Fruit fly (Drosophila melanogaster) whole organism, embryonic: ENCODE results near the gene CG12814.

Experiments
- Aef1 ChIP-seq: fragments of 200-800 bp; sonication (Bioruptor generic); IDR thresholded peaks from 3 replicates; pipeline ENCODE4 v1.3.6; 2022; ENCODE audit warnings: missing biosample characterization, missing genetic modification characterization
- Asciz ChIP-seq: fragments of 200-800 bp; sonication (Bioruptor generic); optimal IDR thresholded peaks from 2 replicates; lab custom pipeline; 2017; ENCODE audit warnings: missing biosample characterization, mild to moderate bottlenecking, missing genetic modification characterization, missing genetic modification reagents
- Blimp-1 ChIP-seq: fragments of 200-800 bp; sonication (Bioruptor generic); optimal IDR thresholded peaks from 3 replicates; lab custom pipeline; 2018; ENCODE audit warnings: missing biosample characterization, missing genetic modification characterization, mild to moderate bottlenecking, moderate library complexity, missing genetic modification reagents
- CG10431 ChIP-seq: fragments of 200-800 bp; sonication (Bioruptor generic); optimal IDR thresholded peaks from 3 replicates; lab custom pipeline; 2018; ENCODE audit warnings: missing biosample characterization, mild to moderate bottlenecking, missing genetic modification characterization
- CG11504 ChIP-seq: fragments of 200-800 bp; sonication (Bioruptor generic); optimal IDR thresholded peaks from 3 replicates; lab custom pipeline; 2019; ENCODE audit warnings: missing biosample characterization, mild to moderate bottlenecking, missing genetic modification characterization, moderate library complexity
- CG12104 ChIP-seq: fragments of 200-800 bp; sonication (Bioruptor generic); optimal IDR thresholded peaks from 3 replicates; lab custom pipeline; 2016; ENCODE audit warnings: missing biosample characterization, missing genetic modification characterization
- CG1233 ChIP-seq: fragments of 200-800 bp; sonication (Bioruptor generic); optimal IDR thresholded peaks from 4 replicates; lab custom pipeline; 2018; ENCODE audit warnings: missing biosample characterization, mild to moderate bottlenecking, missing genetic modification characterization
- CG13287 ChIP-seq: fragments of 200-800 bp; sonication (Bioruptor generic); IDR thresholded peaks from 2 replicates; pipeline ENCODE4 v1.3.6; 2022; ENCODE audit warnings: missing biosample characterization, missing genetic modification characterization; ENCODE audit not compliant: partially characterized antibody
- CG13624 ChIP-seq: fragments of 200-800 bp; sonication (Bioruptor generic); optimal IDR thresholded peaks from 2 replicates; lab custom pipeline; 2016; ENCODE audit warnings: missing biosample characterization, missing genetic modification characterization
- CG14860 ChIP-seq: fragments of 200-800 bp; sonication (Bioruptor generic); IDR thresholded peaks from 3 replicates; pipeline ENCODE4 v1.3.6; 2022; ENCODE audit warnings: missing biosample characterization, missing genetic modification characterization; ENCODE audit not compliant: partially characterized antibody
- CG15696 ChIP-seq: fragments of 200-800 bp; sonication (Bioruptor generic); optimal IDR thresholded peaks from 2 replicates; lab custom pipeline; 2019; ENCODE audit warnings: missing biosample characterization, mild to moderate bottlenecking, missing genetic modification characterization, moderate library complexity
- CG16779 ChIP-seq: fragments of 200-800 bp; sonication (Bioruptor generic); IDR thresholded peaks from 2 replicates; pipeline ENCODE4 v1.3.6; 2022; ENCODE audit warnings: missing biosample characterization, missing genetic modification characterization
- CG4424 ChIP-seq: fragments of 200-800 bp; sonication (Bioruptor generic); optimal IDR thresholded peaks from 3 replicates; lab custom pipeline; 2016; ENCODE audit warnings: missing biosample characterization, missing genetic modification characterization
- CG4730 ChIP-seq: fragments of 200-800 bp; sonication (Bioruptor generic); IDR thresholded peaks from 2 replicates; pipeline ENCODE4 v1.3.6; 2022; ENCODE audit warnings: missing biosample characterization, missing genetic modification characterization
- CG6765 ChIP-seq: fragments of 200-800 bp; sonication (Bioruptor generic); optimal IDR thresholded peaks from 3 replicates; lab custom pipeline; 2017; ENCODE audit warnings: missing biosample characterization, mild to moderate bottlenecking, missing genetic modification characterization
- CG7556 ChIP-seq: fragments of 200-800 bp; sonication (Bioruptor generic); optimal IDR thresholded peaks from 2 replicates; lab custom pipeline; 2017; ENCODE audit warnings: missing biosample characterization, mild to moderate bottlenecking, missing genetic modification characterization
- CG7928 ChIP-seq: fragments of 200-800 bp; sonication (Bioruptor generic); optimal IDR thresholded peaks from 2 replicates; lab custom pipeline; 2017; ENCODE audit warnings: missing biosample characterization, mild to moderate bottlenecking, missing genetic modification characterization
- CG8089 ChIP-seq: fragments of 200-800 bp; sonication (Bioruptor generic); optimal IDR thresholded peaks from 3 replicates; lab custom pipeline; 2016; ENCODE audit warnings: missing biosample characterization, missing genetic modification characterization
- CG8478 ChIP-seq: fragments of >200 bp; optimal IDR thresholded peaks from 2 replicates; lab custom pipeline; 2018
- CG8924 ChIP-seq: fragments of 200-800 bp; optimal IDR thresholded peaks from 3 replicates; lab custom pipeline; 2019; ENCODE audit warnings: missing biosample characterization, mild to moderate bottlenecking, missing genetic modification characterization, moderate library complexity
- CTCF ChIP-seq: fragments of 200-800 bp; sonication (Bioruptor generic); optimal IDR thresholded peaks from 2 replicates; lab custom pipeline; 2017; ENCODE audit warnings: missing biosample characterization, mild to moderate bottlenecking, missing genetic modification characterization, moderate library complexity
- Dfd ChIP-seq, 2 experiments: fragments of >200 bp; optimal IDR thresholded peaks; 2 replicates each; lab custom pipeline; 2017; ENCODE audit warnings: missing biosample characterization in 2 of 2, missing genetic modification characterization in 2 of 2
- Dll ChIP-seq: fragments of 200-800 bp; sonication (Bioruptor generic); IDR thresholded peaks from 4 replicates; pipeline ENCODE4 v1.3.6; 2022; ENCODE audit warnings: missing biosample characterization, missing genetic modification characterization; ENCODE audit not compliant: partially characterized antibody
- E2f2 ChIP-seq: fragments of 200-800 bp; sonication (Bioruptor generic); IDR thresholded peaks from 2 replicates; pipeline ENCODE4 v1.3.6; 2022; ENCODE audit warnings: missing biosample characterization, missing genetic modification characterization
- Fer2 ChIP-seq: fragments of 200-800 bp; sonication (Bioruptor generic); optimal IDR thresholded peaks from 2 replicates; lab custom pipeline; 2018; ENCODE audit warnings: missing biosample characterization, mild to moderate bottlenecking, missing genetic modification characterization, moderate library complexity
- Hand ChIP-seq: fragments of 200-800 bp; sonication (Bioruptor generic); optimal IDR thresholded peaks from 2 replicates; lab custom pipeline; 2017; ENCODE audit warnings: mild to moderate bottlenecking, missing biosample characterization, missing genetic modification reagents, missing genetic modification characterization
- MESR4 ChIP-seq: fragments of 200-800 bp; sonication (Bioruptor generic); optimal IDR thresholded peaks from 2 replicates; lab custom pipeline; 2018; ENCODE audit warnings: missing biosample characterization, mild to moderate bottlenecking, missing genetic modification characterization, moderate library complexity
- Myb ChIP-seq: fragments of 200-800 bp; sonication (Bioruptor generic); optimal IDR thresholded peaks from 2 replicates; lab custom pipeline; 2016; ENCODE audit warnings: missing biosample characterization, missing genetic modification characterization
- bbx ChIP-seq: fragments of 200-800 bp; sonication (Bioruptor generic); IDR thresholded peaks from 2 replicates; pipeline ENCODE4 v1.3.6; 2022; ENCODE audit warnings: missing biosample characterization, missing genetic modification characterization; ENCODE audit not compliant: partially characterized antibody
- bsh ChIP-seq, 2 experiments: fragments of 200-800 bp; sonication (Bioruptor generic); optimal IDR thresholded peaks; 2 replicates each; lab custom pipeline; 2017 to 2018; ENCODE audit warnings: mild to moderate bottlenecking in 2 of 2, missing biosample characterization in 2 of 2, missing genetic modification characterization in 2 of 2, moderate library complexity in 1 of 2
- chn ChIP-seq: fragments of 200-800 bp; sonication (Bioruptor generic); optimal IDR thresholded peaks from 2 replicates; lab custom pipeline; 2016; ENCODE audit warnings: missing biosample characterization, missing genetic modification characterization
- disco-r ChIP-seq: fragments of 200-800 bp; sonication (Bioruptor generic); optimal IDR thresholded peaks from 2 replicates; lab custom pipeline; 2016; ENCODE audit warnings: missing biosample characterization, missing genetic modification characterization
- dm ChIP-seq: fragments of 200-800 bp; sonication (Bioruptor generic); optimal IDR thresholded peaks from 3 replicates; lab custom pipeline; 2016; ENCODE audit warnings: missing biosample characterization, missing genetic modification characterization
- dpn ChIP-seq, 2 experiments: fragments of 200-800 bp; sonication (Bioruptor generic); optimal IDR thresholded peaks; 3 replicates each; lab custom pipeline; 2016; ENCODE audit warnings: missing biosample characterization in 2 of 2, missing genetic modification characterization in 2 of 2
- ems ChIP-seq: fragments of 200-800 bp; sonication (Bioruptor generic); optimal IDR thresholded peaks from 3 replicates; lab custom pipeline; 2016; ENCODE audit warnings: missing biosample characterization, missing genetic modification characterization
- fd96Cb ChIP-seq: fragments of 200-800 bp; sonication (Bioruptor generic); optimal IDR thresholded peaks from 2 replicates; lab custom pipeline; 2018; ENCODE audit warnings: missing biosample characterization, mild to moderate bottlenecking, missing genetic modification characterization, moderate library complexity
- fu2 ChIP-seq: fragments of 200-800 bp; sonication (Bioruptor generic); optimal IDR thresholded peaks from 2 replicates; lab custom pipeline; 2016; ENCODE audit warnings: missing biosample characterization, missing genetic modification characterization
- gem ChIP-seq: fragments of 200-800 bp; sonication (Bioruptor generic); optimal IDR thresholded peaks from 2 replicates; lab custom pipeline; 2019; ENCODE audit warnings: missing biosample characterization, mild to moderate bottlenecking, missing genetic modification characterization, moderate library complexity
- hth ChIP-seq: fragments of >200 bp; optimal IDR thresholded peaks from 2 replicates; lab custom pipeline; 2017; ENCODE audit warnings: inconsistent platforms
- kah ChIP-seq: fragments of 200-800 bp; sonication (Bioruptor generic); optimal IDR thresholded peaks from 2 replicates; lab custom pipeline; 2018; ENCODE audit warnings: missing biosample characterization, mild to moderate bottlenecking, missing genetic modification characterization
- lov ChIP-seq, 2 experiments: fragments of 200-800 bp in 1 of 2; fragments of >200 bp in 1 of 2; sonication (Bioruptor generic) in 1 of 2; IDR thresholded peaks in 1 of 2; optimal IDR thresholded peaks in 1 of 2; 2 replicates in 1 of 2; 3 replicates in 1 of 2; pipeline versions ENCODE4 v1.3.6 to Lab custom; 2017 to 2022; ENCODE audit warnings: missing biosample characterization in 1 of 2, missing genetic modification characterization in 1 of 2
- oc ChIP-seq: fragments of 200-800 bp; sonication (Bioruptor generic); optimal IDR thresholded peaks from 2 replicates; lab custom pipeline; 2018; ENCODE audit warnings: missing biosample characterization, mild to moderate bottlenecking, missing genetic modification characterization, moderate library complexity
- otp ChIP-seq: fragments of 200-800 bp; sonication (Bioruptor generic); IDR thresholded peaks from 3 replicates; pipeline ENCODE4, ENCODE4 v1.3.6; 2022; ENCODE audit warnings: missing biosample characterization, missing genetic modification characterization
- salm ChIP-seq: fragments of 200-800 bp; sonication (Bioruptor generic); optimal IDR thresholded peaks from 2 replicates; lab custom pipeline; 2018; ENCODE audit warnings: missing biosample characterization, mild to moderate bottlenecking, missing genetic modification characterization
- sc ChIP-seq, 3 experiments: fragments of >200 bp in 2 of 3; fragments of 200-800 bp in 1 of 3; sonication (Bioruptor generic) in 1 of 3; optimal IDR thresholded peaks; 2 replicates in 2 of 3; 3 replicates in 1 of 3; lab custom pipeline; 2017; ENCODE audit warnings: mild to moderate bottlenecking in 1 of 3, missing biosample characterization in 1 of 3, missing genetic modification characterization in 1 of 3, missing genetic modification reagents in 1 of 3
- sens-2 ChIP-seq: fragments of 200-800 bp; sonication (Bioruptor generic); IDR thresholded peaks from 2 replicates; pipeline ENCODE4 v1.3.6; 2022; ENCODE audit warnings: missing biosample characterization, missing genetic modification characterization
- tup ChIP-seq: fragments of 200-800 bp; sonication (Bioruptor generic); optimal IDR thresholded peaks from 2 replicates; lab custom pipeline; 2016; ENCODE audit warnings: missing biosample characterization, mild to moderate bottlenecking, missing genetic modification characterization, moderate library complexity
- wor ChIP-seq: fragments of 200-800 bp; sonication (Bioruptor generic); IDR thresholded peaks from 2 replicates; pipeline ENCODE4 v1.3.6; 2022; ENCODE audit warnings: missing biosample characterization, missing genetic modification characterization
- zen2 ChIP-seq: fragments of 200-800 bp; sonication (Bioruptor generic); IDR thresholded peaks from 3 replicates; pipeline ENCODE4 v1.3.6; 2022; ENCODE audit warnings: missing biosample characterization, missing genetic modification characterization; ENCODE audit not compliant: partially characterized antibody
- zfh1 ChIP-seq: fragments of 200-800 bp; sonication (Bioruptor generic); IDR thresholded peaks from 3 replicates; pipeline ENCODE4 v1.3.6; 2022; ENCODE audit warnings: missing biosample characterization, missing genetic modification characterization

CG12814 gene

DNA sequence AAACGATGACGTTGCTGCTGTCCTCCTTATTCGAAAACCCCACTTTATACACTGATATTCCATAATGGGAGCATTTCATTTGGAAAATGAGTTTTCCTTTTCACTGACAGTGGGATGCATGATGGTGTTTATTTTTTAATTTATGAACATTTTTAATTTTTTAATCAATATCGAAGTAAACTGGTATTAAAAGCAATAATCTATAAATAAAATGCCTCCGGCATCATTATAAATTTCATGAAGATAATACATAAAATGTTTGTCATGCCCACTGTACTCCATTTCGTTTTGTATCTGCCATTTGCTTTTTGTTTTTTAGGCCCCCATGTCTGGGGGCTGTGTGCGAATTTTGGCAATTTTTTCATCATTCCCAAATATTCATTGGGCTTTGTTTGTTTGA lies 59.3 kb downstream of the CG12814 start (continued):
- TF ChIP-seq MESR4 (GFP tag; lab: Kevin White, UChicago) (no peak), Myb (GFP tag; lab: Kevin White, UChicago) (peak; percentile 8), ems (GFP tag; lab: Kevin White, UChicago) (peak; percentile 14), wor (GFP tag; lab: Robert Waterston, UW) (0 out of 2 replicates have a peak, but pooled peaks have one; percentile 26), CTCF (no peak), CG4424 (peak; percentile 46), oc (tag; lab: Kevin White, UChicago) (peak; percentile 11), CG13624 (GFP tag; lab: Kevin White, UChicago) (peak; percentile 44), fu2 (GFP tag; lab: Kevin White, UChicago) (no peak), chn (peak; percentile 14), CG15696 (tag; lab: Kevin White, UChicago) (peak; percentile 5), disco-r (GFP tag; lab: Kevin White, UChicago) (no peak), CG8478 (no peak), CG7556 (GFP tag; lab: Kevin White, UChicago) (peak; percentile 63), hth (lab: Kevin White, UChicago) (no peak), Fer2 (peak; percentile 36), CG14860 (GFP tag; lab: Robert Waterston, UW) (no peak), tup (GFP tag; lab: Kevin White, UChicago) (no peak), dpn (GFP tag; optimal IDR thresholded peaks at IDR 0.05; lab: Kevin White, UChicago) (peak; percentile 44 to 55), E2f2 (GFP tag; lab: Robert Waterston, UW) (0 out of 2 replicates have a peak, but pooled peaks have one; percentile 34), CG10431 (GFP tag; lab: Kevin White, UChicago) (no peak), CG1233 (GFP tag; lab: Kevin White, UChicago) (peak; percentile 14), otp (0 out of 3 replicates have a peak, but pooled peaks have one; percentile 58), CG8924 (tag; lab: Kevin White, UChicago) (peak; percentile 71), Asciz (GFP tag; lab: Kevin White, UChicago) (peak; percentile 36), zen2 (GFP tag; lab: Robert Waterston, UW) (no peak), CG12104 (GFP tag; lab: Kevin White, UChicago) (no peak), Blimp-1 (GFP tag; lab: Kevin White, UChicago) (peak; percentile 57), Aef1 (GFP tag; lab: Robert Waterston, UW) (no peak; the same call in 2 of the 3 replicates), CG8089 (GFP tag; lab: Kevin White, UChicago) (no peak), CG16779 (GFP tag; lab: Robert Waterston, UW) (no peak), CG6765 (GFP tag; lab: Kevin White, UChicago) (no peak), kah (GFP tag; lab: Kevin White, UChicago) (no peak), CG11504 (tag; lab: Kevin White, UChicago) (peak; percentile 78), sc (optimal IDR thresholded peaks at IDR 0.05; lab: Kevin White, UChicago) (no peak), sc (GFP tag; optimal IDR thresholded peaks at IDR 0.05; lab: Kevin White, UChicago) (no peak), salm (tag; lab: Kevin White, UChicago) (peak; percentile 16), zfh1 (GFP tag; lab: Robert Waterston, UW) (peak; percentile 55; the same call in 1 of the 3 replicates), sens-2 (GFP tag; lab: Robert Waterston, UW) (no peak), dm (no peak), bbx (GFP tag; lab: Robert Waterston, UW) (no peak), Hand (peak; percentile 21), CG4730 (GFP tag; lab: Robert Waterston, UW) (peak; percentile 36; the same call in 1 of the 2 replicates), bsh (GFP tag; optimal IDR thresholded peaks at IDR 0.05; lab: Kevin White, UChicago) (peak in 1 of 2 experiments; percentile 72), fd96Cb (tag; lab: Kevin White, UChicago) (peak; percentile 43), Dll (no peak), CG7928 (GFP tag; lab: Kevin White, UChicago) (no peak), Dfd (GFP tag; optimal IDR thresholded peaks at IDR 0.05; lab: Kevin White, UChicago) (no peak), gem (tag; lab: Kevin White, UChicago) (peak; percentile 82), CG13287 (no peak), lov (optimal IDR thresholded peaks at IDR 0.05; lab: Kevin White, UChicago) (no peak), lov (GFP tag; IDR thresholded peaks at IDR 0.05; lab: Robert Waterston, UW) (no peak)
